Fruit fly (Drosophila melanogaster): ENCODE measurements around the gene Fadd.

Fadd gene

DNA sequence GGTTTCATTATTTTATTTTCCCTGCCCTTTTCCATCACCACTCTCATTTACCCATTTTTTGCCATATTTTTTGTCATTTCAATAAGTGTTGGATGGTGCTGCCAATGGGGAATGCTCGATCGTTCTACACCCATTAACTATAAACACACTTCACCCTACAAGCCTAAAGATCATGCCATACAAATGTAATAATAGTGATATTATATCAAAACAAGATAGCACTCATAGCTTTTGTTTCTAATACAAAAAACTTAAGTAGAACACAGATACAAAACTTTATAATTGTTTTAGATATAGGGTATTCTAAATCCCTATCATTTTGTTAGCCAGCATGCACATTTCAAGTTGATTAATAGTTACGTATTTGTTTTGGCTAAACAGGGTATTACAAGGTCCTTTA lies 34.6 kb upstream of the Fadd start:
- TF ChIP-seq exex (tag; optimal IDR thresholded peaks at IDR 0.05) = no peak
- TF ChIP-seq CG17361 (GFP tag; IDR thresholded peaks at IDR 0.05) = no peak
- TF ChIP-seq CG11093 (GFP tag; IDR thresholded peaks at IDR 0.05) = no peak
- no peak for TF ChIP-seq gfzf (GFP tag; optimal IDR thresholded peaks at IDR 0.05)

DNA sequence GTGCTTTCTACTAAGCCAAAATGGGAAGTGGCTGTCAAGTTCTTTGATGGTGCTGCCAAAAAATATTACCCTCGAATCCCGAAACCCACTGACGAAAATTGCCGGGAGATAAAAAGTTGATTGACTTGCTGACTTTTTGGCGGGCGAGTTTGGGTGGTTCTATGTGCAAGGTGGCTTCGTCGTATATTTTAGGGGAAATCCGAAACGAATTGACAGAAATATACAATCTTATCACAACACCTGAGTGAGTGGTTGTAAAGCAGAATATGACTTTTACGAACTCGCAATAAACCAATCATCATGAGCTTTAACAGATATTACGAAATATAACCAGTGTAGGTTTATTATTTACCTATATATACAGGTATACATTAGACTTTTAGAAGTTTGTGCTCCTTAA lies 30.7 kb upstream of the Fadd start:
- no peak for TF ChIP-seq sqz (GFP tag; optimal IDR thresholded peaks at IDR 0.05)

DNA sequence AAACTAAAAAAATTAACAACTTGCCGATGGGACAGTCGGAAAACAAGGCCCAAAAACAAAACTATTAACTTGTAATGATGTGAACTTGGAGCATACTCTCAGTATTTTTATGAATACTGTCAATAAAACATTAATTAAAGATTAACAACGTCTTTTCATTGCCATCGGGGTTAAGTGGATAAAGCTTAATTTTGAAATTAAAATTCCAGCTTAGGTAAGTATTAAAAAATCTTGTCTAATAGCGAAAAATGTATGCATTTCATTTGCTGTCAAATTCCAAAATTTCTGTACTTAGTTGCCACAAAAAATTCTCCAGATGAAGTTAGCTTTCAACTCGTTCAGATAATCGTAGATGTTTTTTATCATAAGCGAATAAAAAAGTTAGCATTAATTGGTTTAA lies 19.9 kb upstream of the Fadd start, which contains the start of gene Theg:
Theg (plus strand) TSS at position 301 of the 400 bp plus-strand sequence.
- TF ChIP-seq GATAe (GFP tag; conservative IDR thresholded peaks at IDR 0.05) = no peak
- no peak for TF ChIP-seq kni (GFP tag; optimal IDR thresholded peaks at IDR 0.05)
- TF ChIP-seq ems (GFP tag; optimal IDR thresholded peaks at IDR 0.05) = no peak
- no peak for TF ChIP-seq CG9817 (tag; optimal IDR thresholded peaks at IDR 0.05)
- no peak for TF ChIP-seq lbe (GFP tag; optimal IDR thresholded peaks at IDR 0.05)

DNA sequence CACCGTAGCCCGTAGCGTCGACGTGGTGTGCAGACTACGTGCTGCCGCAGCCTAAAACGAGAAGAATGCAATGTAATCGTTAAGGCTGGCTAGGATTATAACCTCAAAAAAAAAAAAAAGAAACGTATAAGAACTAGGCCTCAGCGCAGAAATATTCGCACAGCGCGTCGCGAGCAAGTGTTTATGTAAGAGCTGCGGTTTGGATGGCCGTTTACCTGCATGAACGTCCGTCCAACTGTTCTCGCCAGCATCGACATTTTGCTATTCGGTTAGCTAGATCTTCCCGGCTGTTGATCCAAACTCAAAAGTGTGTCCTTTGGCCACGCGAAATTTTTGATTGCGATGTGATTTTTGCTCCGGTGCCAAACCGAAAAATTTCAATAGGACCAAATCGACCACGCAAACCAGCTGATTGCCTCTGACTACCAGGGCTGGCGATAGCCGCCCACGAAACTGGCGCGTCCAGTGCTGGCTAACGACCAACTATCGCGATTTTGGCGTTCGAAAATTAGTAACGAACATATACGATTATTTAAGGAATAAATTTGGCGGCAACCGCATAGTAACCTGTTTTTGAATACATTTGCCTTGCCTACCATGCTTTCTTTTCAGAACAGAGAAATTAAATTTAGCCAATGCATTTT lies 15.4 kb upstream of the Fadd start, which contains the start of gene Idh3b:
Idh3b (minus strand) TSS at position 606 of the 644 bp plus-strand sequence.
- TF ChIP-seq Nf-YB (GFP tag; optimal IDR thresholded peaks at IDR 0.05) = no peak
- TF ChIP-seq stwl (tag; optimal IDR thresholded peaks at IDR 0.05) = peak; percentile 86
- peak; percentile 94 for TF ChIP-seq BEAF-32 (GFP tag; optimal IDR thresholded peaks at IDR 0.05)
- TF ChIP-seq CG8089 (GFP tag; optimal IDR thresholded peaks at IDR 0.05) = no peak
- TF ChIP-seq dmrt99B (tag; optimal IDR thresholded peaks at IDR 0.05) = no peak
- peak; percentile 26 for TF ChIP-seq CG3407 (GFP tag; optimal IDR thresholded peaks at IDR 0.05)
- peak; percentile 21 for TF ChIP-seq CG13296 (GFP tag; optimal IDR thresholded peaks at IDR 0.05)
- TF ChIP-seq tx (GFP tag; optimal IDR thresholded peaks at IDR 0.05) = peak; percentile 45
- no peak for TF ChIP-seq Fer2 (tag; optimal IDR thresholded peaks at IDR 0.05)
- TF ChIP-seq amos (GFP tag; IDR thresholded peaks at IDR 0.05; ENCODE audit: partially characterized antibody) = peak; percentile 98
- TF ChIP-seq CG10321 (GFP tag; IDR thresholded peaks at IDR 0.05) = no peak
- TF ChIP-seq TFAM (GFP tag; optimal IDR thresholded peaks at IDR 0.05) = no peak
- TF ChIP-seq lbe (GFP tag; optimal IDR thresholded peaks at IDR 0.05) = peak; percentile 28
- TF ChIP-seq CG17829 (tag; optimal IDR thresholded peaks at IDR 0.05) = no peak
- TF ChIP-seq CG16815 (GFP tag; optimal IDR thresholded peaks at IDR 0.05) = peak; percentile 12
- TF ChIP-seq twi (tag; optimal IDR thresholded peaks at IDR 0.05) = no peak
- TF ChIP-seq phol (tag; optimal IDR thresholded peaks at IDR 0.05) = peak; percentile 60
- TF ChIP-seq CG13287 (GFP tag; IDR thresholded peaks at IDR 0.05; ENCODE audit: partially characterized antibody) = peak; percentile 98
- no peak for TF ChIP-seq Fer3 (tag; optimal IDR thresholded peaks at IDR 0.05)
- no peak; the same call in 1 of the 3 replicates for TF ChIP-seq Aef1 (GFP tag; IDR thresholded peaks at IDR 0.05)
- peak; percentile 64 for TF ChIP-seq CG4617 (GFP tag; optimal IDR thresholded peaks at IDR 0.05; ENCODE audit: borderline replicate concordance)
- TF ChIP-seq hb (GFP tag; IDR thresholded peaks at IDR 0.05; ENCODE audit: partially characterized antibody) = peak; percentile 80
- TF ChIP-seq CG7372 (GFP tag; IDR thresholded peaks at IDR 0.05) = peak; percentile 58
- TF ChIP-seq CG2199 (GFP tag; IDR thresholded peaks at IDR 0.05) = peak; percentile 22; the same call in 1 of the 3 replicates
- TF ChIP-seq CG1832 (GFP tag; optimal IDR thresholded peaks at IDR 0.05) = no peak
- no peak for TF ChIP-seq CG12236 (GFP tag; optimal IDR thresholded peaks at IDR 0.05)
- no peak for TF ChIP-seq al (GFP tag; IDR thresholded peaks at IDR 0.05)
- no peak for TF ChIP-seq CG6272 (GFP tag; IDR thresholded peaks at IDR 0.05)
- TF ChIP-seq CG12219 (GFP tag; optimal IDR thresholded peaks at IDR 0.05) = peak; percentile 5
- TF ChIP-seq kni (GFP tag; optimal IDR thresholded peaks at IDR 0.05) = peak; percentile 49
- no peak for TF ChIP-seq CG18262 (tag; optimal IDR thresholded peaks at IDR 0.05)
- TF ChIP-seq ato (GFP tag; IDR thresholded peaks at IDR 0.05; ENCODE audit: partially characterized antibody) = peak; percentile 88
- no peak for TF ChIP-seq fru (optimal IDR thresholded peaks at IDR 0.05)
- TF ChIP-seq pfk (GFP tag; optimal IDR thresholded peaks at IDR 0.05) = peak; percentile 42
- no peak for TF ChIP-seq sima (GFP tag; optimal IDR thresholded peaks at IDR 0.05)
- TF ChIP-seq CG3163 (GFP tag; optimal IDR thresholded peaks at IDR 0.05) = peak; percentile 36

Data from whole organism, embryonic.